Fruit fly (Drosophila melanogaster) whole organism, embryonic: ENCODE results near the gene Ten-m.

ENCODE experiments used
- Abd-B ChIP-seq: fragments of 200-800 bp; sonication (Bioruptor generic); optimal IDR thresholded peaks from 2 replicates; lab custom pipeline; 2018; ENCODE audit warnings: missing biosample characterization, mild to moderate bottlenecking, missing genetic modification characterization, moderate library complexity
- Atf-2 ChIP-seq: fragments of 200-800 bp; sonication (Bioruptor generic); optimal IDR thresholded peaks from 2 replicates; lab custom pipeline; 2016; ENCODE audit warnings: missing biosample characterization, missing genetic modification characterization
- Bgb ChIP-seq: fragments of 200-800 bp; sonication (Bioruptor generic); IDR thresholded peaks from 2 replicates; pipeline ENCODE4 v1.3.6; 2022; ENCODE audit warnings: missing biosample characterization, missing genetic modification characterization; ENCODE audit not compliant: partially characterized antibody
- Blimp-1 ChIP-seq: fragments of 200-800 bp; sonication (Bioruptor generic); optimal IDR thresholded peaks from 3 replicates; lab custom pipeline; 2018; ENCODE audit warnings: missing biosample characterization, missing genetic modification characterization, mild to moderate bottlenecking, moderate library complexity, missing genetic modification reagents
- CG1024 ChIP-seq: fragments of 200-800 bp; sonication (Bioruptor generic); IDR thresholded peaks from 2 replicates; pipeline ENCODE4 v1.3.6; 2022; ENCODE audit warnings: missing biosample characterization, missing genetic modification characterization
- CG11696 ChIP-seq: fragments of 200-800 bp; sonication (Bioruptor generic); IDR thresholded peaks from 2 replicates; pipeline ENCODE4 v1.3.6; 2022; ENCODE audit warnings: missing biosample characterization, missing genetic modification characterization
- CG12744 ChIP-seq: fragments of 200-800 bp; sonication (Bioruptor generic); optimal IDR thresholded peaks from 2 replicates; lab custom pipeline; 2016; ENCODE audit warnings: missing biosample characterization, missing genetic modification characterization
- CG13287 ChIP-seq: fragments of 200-800 bp; sonication (Bioruptor generic); IDR thresholded peaks from 2 replicates; pipeline ENCODE4 v1.3.6; 2022; ENCODE audit warnings: missing biosample characterization, missing genetic modification characterization; ENCODE audit not compliant: partially characterized antibody
- CG17612 ChIP-seq: fragments of 200-800 bp; sonication (Bioruptor generic); IDR thresholded peaks from 2 replicates; pipeline ENCODE4 v1.3.6; 2022; ENCODE audit warnings: missing biosample characterization, missing genetic modification characterization
- CG17802 ChIP-seq: fragments of 200-800 bp; sonication (Bioruptor generic); optimal IDR thresholded peaks from 2 replicates; lab custom pipeline; 2018; ENCODE audit warnings: missing biosample characterization, mild to moderate bottlenecking, missing genetic modification characterization, moderate library complexity
- CG1792 ChIP-seq: fragments of 200-800 bp; sonication (Bioruptor generic); optimal IDR thresholded peaks from 2 replicates; lab custom pipeline; 2016; ENCODE audit warnings: missing biosample characterization, missing genetic modification characterization
- CG2199 ChIP-seq: fragments of 200-800 bp; sonication (Bioruptor generic); IDR thresholded peaks from 3 replicates; pipeline ENCODE4 v1.3.6; 2022; ENCODE audit warnings: missing biosample characterization, missing genetic modification characterization
- CG3407 ChIP-seq: fragments of 200-800 bp; sonication (Bioruptor generic); optimal IDR thresholded peaks from 2 replicates; lab custom pipeline; 2018; ENCODE audit warnings: missing biosample characterization, mild to moderate bottlenecking, missing genetic modification characterization
- CG43689 ChIP-seq: fragments of 200-800 bp; sonication (Bioruptor generic); IDR thresholded peaks from 2 replicates; pipeline ENCODE4 v1.3.6; 2022; ENCODE audit warnings: missing biosample characterization, missing genetic modification characterization
- CG4424 ChIP-seq: fragments of 200-800 bp; sonication (Bioruptor generic); optimal IDR thresholded peaks from 3 replicates; lab custom pipeline; 2016; ENCODE audit warnings: missing biosample characterization, missing genetic modification characterization
- CG5953 ChIP-seq: fragments of 200-800 bp; sonication (Bioruptor generic); IDR thresholded peaks from 2 replicates; pipeline ENCODE4 v1.3.6; 2022; ENCODE audit warnings: missing biosample characterization, missing genetic modification characterization
- CG6854 ChIP-seq: fragments of 200-800 bp; sonication (Bioruptor generic); optimal IDR thresholded peaks from 3 replicates; lab custom pipeline; 2017; ENCODE audit warnings: missing biosample characterization, mild to moderate bottlenecking, missing genetic modification characterization
- CG8924 ChIP-seq: fragments of 200-800 bp; optimal IDR thresholded peaks from 3 replicates; lab custom pipeline; 2019; ENCODE audit warnings: missing biosample characterization, mild to moderate bottlenecking, missing genetic modification characterization, moderate library complexity
- CG9727 ChIP-seq: fragments of 200-800 bp; sonication (Bioruptor generic); optimal IDR thresholded peaks from 3 replicates; lab custom pipeline; 2017; ENCODE audit warnings: missing biosample characterization, mild to moderate bottlenecking, missing genetic modification characterization
- CoRest ChIP-seq: fragments of 200-800 bp; sonication (Bioruptor generic); optimal IDR thresholded peaks from 3 replicates; lab custom pipeline; 2018; ENCODE audit warnings: missing biosample characterization, mild to moderate bottlenecking, missing genetic modification characterization, moderate library complexity
- Doc3 ChIP-seq: fragments of 200-800 bp; sonication (Bioruptor generic); IDR thresholded peaks from 3 replicates; pipeline ENCODE4 v1.3.6; 2022; ENCODE audit warnings: missing biosample characterization, missing genetic modification characterization; ENCODE audit not compliant: partially characterized antibody
- Dref ChIP-seq: fragments of 200-800 bp; sonication (Bioruptor generic); IDR thresholded peaks from 2 replicates; pipeline ENCODE4 v1.3.6; 2022; ENCODE audit warnings: missing biosample characterization, missing genetic modification characterization
- E2f1 ChIP-seq: fragments of 200-800 bp; sonication (Bioruptor generic); IDR thresholded peaks from 2 replicates; pipeline ENCODE4 v1.3.6; 2022; ENCODE audit warnings: missing biosample characterization, missing genetic modification characterization
- Elba2 ChIP-seq: fragments of 200-800 bp; sonication (Bioruptor generic); optimal IDR thresholded peaks from 3 replicates; lab custom pipeline; 2016; ENCODE audit warnings: missing biosample characterization, missing genetic modification characterization
- Ets65A ChIP-seq: fragments of 200-800 bp; sonication (Bioruptor generic); peaks from one replicate; lab custom pipeline; 2016; ENCODE audit warnings: missing biosample characterization, missing genetic modification characterization
- Fer2 ChIP-seq: fragments of 200-800 bp; sonication (Bioruptor generic); optimal IDR thresholded peaks from 2 replicates; lab custom pipeline; 2018; ENCODE audit warnings: missing biosample characterization, mild to moderate bottlenecking, missing genetic modification characterization, moderate library complexity
- Gsc ChIP-seq: fragments of 200-800 bp; sonication (Bioruptor generic); IDR thresholded peaks from 2 replicates; pipeline ENCODE4 v1.3.6; 2022; ENCODE audit warnings: missing biosample characterization, missing genetic modification characterization
- Hmr ChIP-seq: fragments of 200-800 bp; sonication (Bioruptor generic); optimal IDR thresholded peaks from 3 replicates; lab custom pipeline; 2017; ENCODE audit warnings: mild to moderate bottlenecking, missing biosample characterization, missing genetic modification reagents, missing genetic modification characterization
- Hr39 ChIP-seq: fragments of >200 bp; optimal IDR thresholded peaks from 2 replicates; lab custom pipeline; 2017
- Med ChIP-seq: fragments of 200-800 bp; sonication (Bioruptor generic); peaks from one replicate; lab custom pipeline; 2016; ENCODE audit warnings: missing biosample characterization, missing genetic modification characterization, mild to moderate bottlenecking, inconsistent platforms, moderate library complexity
- Nf-YA ChIP-seq: fragments of 200-800 bp; sonication (Bioruptor generic); IDR thresholded peaks from 2 replicates; pipeline ENCODE4 v1.3.6; 2022; ENCODE audit warnings: missing biosample characterization, missing genetic modification characterization
- Optix ChIP-seq: fragments of 200-800 bp; sonication (Bioruptor generic); IDR thresholded peaks from 3 replicates; pipeline ENCODE4 v1.3.6; 2022; ENCODE audit warnings: missing biosample characterization, missing genetic modification characterization
- Scr ChIP-seq: fragments of 200-800 bp; sonication (Bioruptor generic); IDR thresholded peaks from 2 replicates; pipeline ENCODE4 v1.3.6; 2022; ENCODE audit warnings: missing biosample characterization, missing genetic modification characterization; ENCODE audit not compliant: partially characterized antibody
- Taf1 ChIP-seq: fragments of 200-800 bp; sonication (Bioruptor generic); IDR thresholded peaks from 2 replicates; pipeline ENCODE4 v1.3.6; 2022; ENCODE audit warnings: missing biosample characterization, missing genetic modification characterization
- Xrp1 ChIP-seq: fragments of 200-800 bp; sonication (Bioruptor generic); IDR thresholded peaks from 2 replicates; pipeline ENCODE4 v1.3.6; 2022; ENCODE audit warnings: missing biosample characterization, missing genetic modification characterization
- bbx ChIP-seq: fragments of 200-800 bp; sonication (Bioruptor generic); IDR thresholded peaks from 2 replicates; pipeline ENCODE4 v1.3.6; 2022; ENCODE audit warnings: missing biosample characterization, missing genetic modification characterization; ENCODE audit not compliant: partially characterized antibody
- bsh ChIP-seq, 2 experiments: fragments of 200-800 bp; sonication (Bioruptor generic); optimal IDR thresholded peaks; 2 replicates each; lab custom pipeline; 2017 to 2018; ENCODE audit warnings: mild to moderate bottlenecking in 2 of 2, missing biosample characterization in 2 of 2, missing genetic modification characterization in 2 of 2, moderate library complexity in 1 of 2
- chn ChIP-seq: fragments of 200-800 bp; sonication (Bioruptor generic); optimal IDR thresholded peaks from 2 replicates; lab custom pipeline; 2016; ENCODE audit warnings: missing biosample characterization, missing genetic modification characterization
- dimm ChIP-seq: fragments of 200-800 bp; sonication (Bioruptor generic); IDR thresholded peaks from 2 replicates; pipeline ENCODE4 v1.3.6; 2022; ENCODE audit warnings: missing biosample characterization, missing genetic modification characterization
- dm ChIP-seq: fragments of 200-800 bp; sonication (Bioruptor generic); optimal IDR thresholded peaks from 3 replicates; lab custom pipeline; 2016; ENCODE audit warnings: missing biosample characterization, missing genetic modification characterization
- dmrt11E ChIP-seq: fragments of 200-800 bp; sonication (Bioruptor generic); optimal IDR thresholded peaks from 3 replicates; lab custom pipeline; 2018; ENCODE audit warnings: missing biosample characterization, mild to moderate bottlenecking, missing genetic modification characterization, moderate library complexity
- ewg ChIP-seq: fragments of 200-800 bp; sonication (Bioruptor generic); optimal IDR thresholded peaks from 3 replicates; lab custom pipeline; 2017; ENCODE audit warnings: mild to moderate bottlenecking, missing biosample characterization, missing genetic modification reagents, missing genetic modification characterization
- fu2 ChIP-seq: fragments of 200-800 bp; sonication (Bioruptor generic); optimal IDR thresholded peaks from 2 replicates; lab custom pipeline; 2016; ENCODE audit warnings: missing biosample characterization, missing genetic modification characterization
- gem ChIP-seq: fragments of 200-800 bp; sonication (Bioruptor generic); optimal IDR thresholded peaks from 2 replicates; lab custom pipeline; 2019; ENCODE audit warnings: missing biosample characterization, mild to moderate bottlenecking, missing genetic modification characterization, moderate library complexity
- her ChIP-seq: fragments of 200-800 bp; sonication (Bioruptor generic); optimal IDR thresholded peaks from 2 replicates; lab custom pipeline; 2016; ENCODE audit warnings: missing biosample characterization, missing genetic modification characterization
- lilli ChIP-seq: fragments of 200-800 bp; sonication (Bioruptor generic); optimal IDR thresholded peaks from 3 replicates; lab custom pipeline; 2016; ENCODE audit warnings: missing biosample characterization, missing genetic modification characterization
- pb ChIP-seq: fragments of 200-800 bp; sonication (Bioruptor generic); optimal IDR thresholded peaks from 3 replicates; lab custom pipeline; 2016; ENCODE audit warnings: missing biosample characterization, missing genetic modification characterization
- peb ChIP-seq: fragments of 200-800 bp; sonication (Bioruptor generic); IDR thresholded peaks from 2 replicates; pipeline ENCODE4 v1.3.6; 2022; ENCODE audit warnings: missing biosample characterization, missing genetic modification characterization
- slp2 ChIP-seq: fragments of 200-800 bp; sonication (Bioruptor generic); optimal IDR thresholded peaks from 2 replicates; lab custom pipeline; 2016; ENCODE audit warnings: missing biosample characterization, missing genetic modification characterization
- ssp ChIP-seq: fragments of 200-800 bp; sonication (Bioruptor generic); IDR thresholded peaks from 2 replicates; pipeline ENCODE4 v1.3.6; 2022; ENCODE audit warnings: missing biosample characterization, missing genetic modification characterization
- twi ChIP-seq: fragments of 200-800 bp; optimal IDR thresholded peaks from 2 replicates; lab custom pipeline; 2019; ENCODE audit warnings: missing biosample characterization, mild to moderate bottlenecking, missing genetic modification characterization, moderate library complexity

Gene Ten-m

DNA sequence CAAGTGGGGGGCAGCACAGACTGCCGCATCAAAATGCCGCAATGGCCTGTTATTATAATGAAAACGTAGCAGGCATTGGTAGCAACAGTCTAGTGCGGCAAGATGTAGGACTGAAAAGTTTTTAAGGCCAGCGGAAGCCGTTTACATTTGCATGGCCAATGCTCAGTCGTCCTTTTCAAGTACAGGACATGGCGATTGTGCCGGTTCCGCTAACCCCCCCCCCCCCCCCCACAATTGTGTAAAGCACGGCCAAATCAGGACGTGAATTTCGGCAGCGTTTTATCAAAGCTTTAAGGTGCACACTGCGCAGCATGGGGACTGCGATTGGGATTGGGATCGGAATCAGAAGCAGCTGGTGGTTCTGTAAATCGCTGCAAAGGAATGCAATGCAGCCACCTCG, 69.8 kb downstream of the Ten-m start:
- TF ChIP-seq Fer2 (tag; lab: Kevin White, UChicago) (no peak), bbx (GFP tag; lab: Robert Waterston, UW) (no peak), Hr39 (lab: Kevin White, UChicago) (peak; percentile 56), Optix (no peak), CG17802 (tag; lab: Kevin White, UChicago) (no peak), her (GFP tag; lab: Kevin White, UChicago) (no peak), CoRest (no peak), CG43689 (no peak), Nf-YA (GFP tag; lab: Robert Waterston, UW) (no peak), CG8924 (tag; lab: Kevin White, UChicago) (no peak), fu2 (GFP tag; lab: Kevin White, UChicago) (no peak), CG17612 (GFP tag; lab: Robert Waterston, UW) (0 out of 2 replicates have a peak, but pooled peaks have one; percentile 15), Hmr (GFP tag; lab: Kevin White, UChicago) (no peak), slp2 (GFP tag; lab: Kevin White, UChicago) (no peak), Atf-2 (GFP tag; lab: Kevin White, UChicago) (no peak)
- TF ChIP-seq, all 482 proteins: peak for 2

DNA sequence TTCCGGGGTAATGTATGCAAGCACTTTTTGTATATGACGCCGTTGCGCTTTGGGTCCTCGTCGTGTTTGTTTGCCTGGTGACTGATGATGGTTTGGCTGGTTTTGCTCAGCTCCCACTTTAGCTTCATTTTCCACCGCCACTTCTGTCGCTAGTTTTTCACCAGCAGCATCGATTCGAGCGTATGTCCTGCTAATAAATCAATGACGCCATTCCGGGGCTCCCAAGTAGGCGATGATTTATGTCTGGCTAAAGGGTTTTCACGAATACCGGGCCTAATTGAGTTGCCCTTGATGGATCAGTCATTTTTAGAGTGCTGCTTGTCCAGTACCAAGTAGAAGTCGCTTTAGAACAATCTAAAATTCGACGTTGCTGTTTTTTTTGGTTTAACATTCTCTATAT, 78.2 kb downstream of the Ten-m start, which contains the start of gene CG32450:
TSS of gene CG32450 (plus strand) at position 301 of the 400 bp plus-strand sequence.
- TF ChIP-seq CG1792 (no peak), dm (GFP tag; lab: Kevin White, UChicago) (no peak), CG5953 (no peak), Abd-B (no peak), pb (no peak), chn (no peak), bsh (GFP tag; optimal IDR thresholded peaks at IDR 0.05; lab: Kevin White, UChicago) (no peak), ssp (GFP tag; lab: Robert Waterston, UW) (no peak), dmrt11E (tag; lab: Kevin White, UChicago) (no peak), CG43689 (no peak), Blimp-1 (GFP tag; lab: Kevin White, UChicago) (no peak), Scr (GFP tag; lab: Robert Waterston, UW) (no peak), lilli (GFP tag; lab: Kevin White, UChicago) (no peak), Taf1 (no peak)
- TF ChIP-seq, all 482 proteins: peak for 0

DNA sequence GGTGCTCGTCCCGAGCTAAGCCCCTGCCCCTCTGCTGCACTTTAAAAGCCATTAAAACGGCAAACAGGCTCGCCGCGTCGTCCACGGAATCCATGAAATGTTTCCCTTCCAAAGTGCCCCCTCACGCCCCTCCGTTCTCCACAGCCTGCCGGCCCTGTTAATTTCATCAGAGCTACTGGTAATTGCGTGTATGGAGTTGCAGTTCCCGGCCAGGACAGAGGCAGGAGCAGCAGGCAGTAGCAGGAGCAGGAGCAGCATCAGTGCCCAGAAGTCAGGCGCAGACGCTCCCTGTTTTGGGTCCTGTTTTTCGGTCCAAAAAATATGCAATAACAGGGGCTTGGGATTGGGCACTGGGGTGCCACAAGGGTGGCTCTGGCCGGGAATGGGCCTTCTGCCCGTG, 90.8 kb downstream of the Ten-m start:
- TF ChIP-seq Ets65A (GFP tag; lab: Kevin White, UChicago): peak; percentile 75
- no peak for TF ChIP-seq gem (tag; lab: Kevin White, UChicago)
- no peak for TF ChIP-seq Taf1
- TF ChIP-seq E2f1 (GFP tag; lab: Robert Waterston, UW): no peak
- no peak for TF ChIP-seq peb (GFP tag; lab: Robert Waterston, UW)
- no peak for TF ChIP-seq CG1024 (GFP tag; lab: Robert Waterston, UW)
- no peak for TF ChIP-seq Elba2 (GFP tag; lab: Kevin White, UChicago)
- TF ChIP-seq CG17802 (tag; lab: Kevin White, UChicago): no peak
- 0 out of 2 replicates have a peak, but pooled peaks have one; percentile 10 for TF ChIP-seq Gsc (GFP tag; lab: Robert Waterston, UW)
- TF ChIP-seq CG12744: no peak
- TF ChIP-seq CG9727 (GFP tag; lab: Kevin White, UChicago): no peak
- TF ChIP-seq CG13287 (GFP tag; lab: Robert Waterston, UW): no peak
- no peak for TF ChIP-seq Dref
- peak; percentile 59 for TF ChIP-seq Med (GFP tag; lab: Kevin White, UChicago)
- no peak for TF ChIP-seq CG11696
- no peak for TF ChIP-seq Doc3
- TF ChIP-seq twi: no peak
- TF ChIP-seq CG6854: no peak
- no peak for TF ChIP-seq CG4424 (GFP tag; lab: Kevin White, UChicago)
- no peak for TF ChIP-seq Xrp1 (GFP tag; lab: Robert Waterston, UW)
- TF ChIP-seq Bgb (GFP tag; lab: Robert Waterston, UW): no peak
- TF ChIP-seq CG2199 (GFP tag; lab: Robert Waterston, UW): no peak
- no peak for TF ChIP-seq dimm (GFP tag; lab: Robert Waterston, UW)
- TF ChIP-seq CG3407 (GFP tag; lab: Kevin White, UChicago): no peak
- TF ChIP-seq ewg (GFP tag; lab: Kevin White, UChicago): no peak
